Worm (Caenorhabditis elegans) whole organism, L1 larva: ENCODE measurements around the gene ugt-60.

Experiments
- C04F5.9 ChIP-seq: sonication (generic microtip); optimal IDR thresholded peaks from 2 replicates; lab custom pipeline; 2016; ENCODE audit warnings: missing genetic modification characterization, missing compliant biosample characterization
- alr-1 ChIP-seq: fragments of 200-800 bp; sonication (Bioruptor generic); optimal IDR thresholded peaks from 2 replicates; lab custom pipeline; 2018; ENCODE audit warnings: borderline replicate concordance, mild to moderate bottlenecking, missing genetic modification characterization, missing compliant biosample characterization
- ceh-63 ChIP-seq: fragments of 200-800 bp; sonication (Bioruptor generic); optimal IDR thresholded peaks from 2 replicates; lab custom pipeline; 2018; ENCODE audit warnings: mild to moderate bottlenecking, missing genetic modification characterization, missing compliant biosample characterization
- ceh-8 ChIP-seq: fragments of 200-800 bp; sonication (Bioruptor generic); optimal IDR thresholded peaks from 2 replicates; lab custom pipeline; 2018; ENCODE audit warnings: mild to moderate bottlenecking, missing genetic modification characterization, moderate library complexity, missing compliant biosample characterization
- ceh-82 ChIP-seq, 3 experiments: fragments of 150-350 bp in 1 of 3; sonication (generic microtip) in 2 of 3; optimal IDR thresholded peaks; 2 replicates each; lab custom pipeline; 2014 to 2017; ENCODE audit warnings: missing biosample characterization in 3 of 3, missing genetic modification characterization in 3 of 3
- ces-1 ChIP-seq: fragments of 150-350 bp; optimal IDR thresholded peaks from 2 replicates; lab custom pipeline; 2014; ENCODE audit warnings: missing biosample characterization, missing genetic modification reagents, missing genetic modification characterization
- dpl-1 ChIP-seq, 3 experiments: fragments of 150-350 bp in 2 of 3; sonication (generic microtip) in 1 of 3; optimal IDR thresholded peaks; 2 replicates each; lab custom pipeline; 2014 to 2017; ENCODE audit warnings: missing biosample characterization in 3 of 3, missing genetic modification characterization in 3 of 3, missing genetic modification reagents in 3 of 3
- efl-1 ChIP-seq, 4 experiments: fragments of 150-350 bp; optimal IDR thresholded peaks in 3 of 4; peaks in 1 of 4; 1 replicate in 1 of 4; 2 replicates in 3 of 4; lab custom pipeline; 2014; ENCODE audit warnings: missing biosample characterization in 2 of 4, missing genetic modification characterization in 2 of 4, missing genetic modification reagents in 2 of 4
- efl-3 ChIP-seq: fragments of 200-800 bp; sonication (Bioruptor generic); optimal IDR thresholded peaks from 2 replicates; lab custom pipeline; 2018; ENCODE audit warnings: mild to moderate bottlenecking, missing genetic modification characterization, missing compliant biosample characterization
- egl-13 ChIP-seq: sonication (generic microtip); optimal IDR thresholded peaks from 2 replicates; lab custom pipeline; 2016; ENCODE audit warnings: missing genotype, missing genetic modification reagents, missing genetic modification characterization, missing compliant biosample characterization
- egl-27 ChIP-seq, 2 experiments: fragments of 150-350 bp in 1 of 2; sonication (generic microtip); optimal IDR thresholded peaks; 3 replicates each; lab custom pipeline; 2017 to 2018; ENCODE audit warnings: missing biosample characterization in 2 of 2, missing genetic modification characterization in 2 of 2, missing genetic modification reagents in 2 of 2
- elt-3 ChIP-seq, 6 experiments: fragments of 150-350 bp in 1 of 6; sonication (generic microtip); optimal IDR thresholded peaks; 2 replicates each; lab custom pipeline; 2017 to 2018; ENCODE audit warnings: missing biosample characterization in 6 of 6, missing genetic modification characterization in 6 of 6, inconsistent platforms in 1 of 6
- fkh-10 ChIP-seq: sonication (generic microtip); optimal IDR thresholded peaks from 2 replicates; lab custom pipeline; 2017; ENCODE audit warnings: missing biosample characterization, missing genetic modification reagents, missing genetic modification characterization
- fkh-4 ChIP-seq: sonication (generic microtip); optimal IDR thresholded peaks from 2 replicates; lab custom pipeline; 2016; ENCODE audit warnings: missing compliant biosample characterization, missing genetic modification characterization, borderline replicate concordance
- grh-1 ChIP-seq: fragments of 200-800 bp; sonication (Bioruptor generic); IDR thresholded peaks from 2 replicates; pipeline ENCODE4 v1.3.6; 2022; ENCODE audit warnings: missing genetic modification reagents, missing genetic modification characterization, missing compliant biosample characterization
- hpl-2 ChIP-seq: fragments of 150-350 bp; optimal IDR thresholded peaks from 2 replicates; lab custom pipeline; 2014; ENCODE audit warnings: missing biosample characterization, missing genetic modification reagents, missing genetic modification characterization
- isw-1 ChIP-seq: fragments of 200-800 bp; sonication (Bioruptor generic); IDR thresholded peaks from 2 replicates; pipeline ENCODE4 v1.3.6; 2022; ENCODE audit warnings: missing genetic modification characterization, missing compliant biosample characterization
- lin-14 ChIP-seq: fragments of 200-800 bp; sonication (Bioruptor generic); optimal IDR thresholded peaks from 2 replicates; lab custom pipeline; 2018; ENCODE audit warnings: mild to moderate bottlenecking, missing genetic modification characterization, moderate library complexity, missing compliant biosample characterization
- lin-15B ChIP-seq: fragments of 150-350 bp; sonication (generic microtip); optimal IDR thresholded peaks from 3 replicates; lab custom pipeline; 2014; ENCODE audit warnings: missing biosample characterization, missing genetic modification characterization
- lin-35 ChIP-seq, 2 experiments: fragments of 150-350 bp; optimal IDR thresholded peaks; 2 replicates each; lab custom pipeline; 2014; ENCODE audit warnings: missing biosample characterization in 2 of 2, missing genetic modification characterization in 2 of 2, missing genetic modification reagents in 2 of 2
- lin-39 ChIP-seq: fragments of 150-350 bp; optimal IDR thresholded peaks from 2 replicates; lab custom pipeline; 2014; ENCODE audit warnings: missing biosample characterization, missing genetic modification reagents, missing genetic modification characterization
- lir-3 ChIP-seq: sonication (generic microtip); optimal IDR thresholded peaks from 2 replicates; lab custom pipeline; 2016; ENCODE audit warnings: mild to moderate bottlenecking, missing genetic modification characterization, moderate library complexity, missing compliant biosample characterization; ENCODE audit not compliant: poor library complexity
- mep-1 ChIP-seq: fragments of 150-350 bp; optimal IDR thresholded peaks from 2 replicates; lab custom pipeline; 2014; ENCODE audit warnings: missing biosample characterization, missing genetic modification characterization
- nhr-12 ChIP-seq: sonication (generic microtip); optimal IDR thresholded peaks from 2 replicates; lab custom pipeline; 2017; ENCODE audit warnings: missing biosample characterization, missing genetic modification characterization
- nhr-19 ChIP-seq: fragments of 200-800 bp; sonication (Bioruptor generic); conservative IDR thresholded peaks from 2 replicates; pipeline ENCODE4 v1.3.6; 2022; ENCODE audit warnings: missing genetic modification characterization, missing compliant biosample characterization
- nhr-20 ChIP-seq: sonication (generic microtip); optimal IDR thresholded peaks from 2 replicates; lab custom pipeline; 2016; ENCODE audit warnings: mild to moderate bottlenecking, missing genetic modification characterization, missing compliant biosample characterization
- nhr-237 ChIP-seq: fragments of 150-350 bp; optimal IDR thresholded peaks from 2 replicates; lab custom pipeline; 2014; ENCODE audit warnings: missing biosample characterization, missing genetic modification characterization
- nhr-28 ChIP-seq: fragments of 150-350 bp; optimal IDR thresholded peaks from 2 replicates; lab custom pipeline; 2014; ENCODE audit warnings: missing biosample characterization, missing genetic modification characterization
- nhr-47 ChIP-seq: sonication (generic microtip); optimal IDR thresholded peaks from 2 replicates; lab custom pipeline; 2016; ENCODE audit warnings: mild to moderate bottlenecking, missing genetic modification characterization, moderate library complexity, missing compliant biosample characterization
- nhr-71 ChIP-seq: sonication (generic microtip); optimal IDR thresholded peaks from 2 replicates; lab custom pipeline; 2016; ENCODE audit warnings: mild to moderate bottlenecking, missing genetic modification characterization, moderate library complexity, missing compliant biosample characterization
- pag-3 ChIP-seq: sonication (generic microtip); optimal IDR thresholded peaks from 2 replicates; lab custom pipeline; 2017; ENCODE audit warnings: missing genetic modification characterization, mild to moderate bottlenecking, missing compliant biosample characterization, antibody characterized with exemption, borderline replicate concordance; ENCODE audit not compliant: insufficient read depth
- rnt-1 ChIP-seq: sonication (generic microtip); optimal IDR thresholded peaks from 2 replicates; lab custom pipeline; 2016; ENCODE audit warnings: mild to moderate bottlenecking, missing genetic modification characterization, moderate library complexity, missing compliant biosample characterization
- snpc-4 ChIP-seq: fragments of 150-350 bp; optimal IDR thresholded peaks from 2 replicates; lab custom pipeline; 2014; ENCODE audit warnings: missing biosample characterization, missing genetic modification characterization
- snu-23 ChIP-seq: sonication (generic microtip); optimal IDR thresholded peaks from 2 replicates; lab custom pipeline; 2016; ENCODE audit warnings: missing genetic modification characterization, missing compliant biosample characterization
- sox-4 ChIP-seq: sonication (generic microtip); optimal IDR thresholded peaks from 2 replicates; lab custom pipeline; 2016; ENCODE audit warnings: missing genetic modification characterization, missing compliant biosample characterization
- sup-37 ChIP-seq: fragments of 200-800 bp; sonication (Bioruptor generic); optimal IDR thresholded peaks from 2 replicates; lab custom pipeline; 2018; ENCODE audit warnings: mild to moderate bottlenecking, missing genetic modification characterization, missing compliant biosample characterization
- swsn-7 ChIP-seq: sonication (generic microtip); optimal IDR thresholded peaks from 2 replicates; lab custom pipeline; 2016; ENCODE audit warnings: missing genetic modification characterization, missing compliant biosample characterization
- tbx-2 ChIP-seq: sonication (generic microtip); optimal IDR thresholded peaks from 2 replicates; lab custom pipeline; 2016; ENCODE audit warnings: missing genetic modification characterization, missing compliant biosample characterization
- tlp-1 ChIP-seq: fragments of 150-350 bp; optimal IDR thresholded peaks from 2 replicates; lab custom pipeline; 2014; ENCODE audit warnings: missing biosample characterization, missing genetic modification characterization
- unc-86 ChIP-seq: sonication (generic microtip); optimal IDR thresholded peaks from 2 replicates; lab custom pipeline; 2016; ENCODE audit warnings: missing genetic modification characterization, missing compliant biosample characterization
- unc-98 ChIP-seq: fragments of 200-800 bp; sonication (Bioruptor generic); IDR thresholded peaks from 2 replicates; pipeline ENCODE4 v1.3.6; 2022; ENCODE audit warnings: missing genetic modification characterization, missing compliant biosample characterization
- xbp-1 ChIP-seq: sonication (generic microtip); optimal IDR thresholded peaks from 2 replicates; lab custom pipeline; 2016; ENCODE audit warnings: missing genetic modification characterization, missing compliant biosample characterization
- zip-4 ChIP-seq: fragments of 200-800 bp; sonication (Bioruptor generic); optimal IDR thresholded peaks from 2 replicates; lab custom pipeline; 2018; ENCODE audit warnings: mild to moderate bottlenecking, missing genetic modification characterization, moderate library complexity, missing compliant biosample characterization
- ztf-4 ChIP-seq: fragments of 150-350 bp; optimal IDR thresholded peaks from 2 replicates; lab custom pipeline; 2014; ENCODE audit warnings: missing biosample characterization, missing genetic modification characterization

The ugt-60 gene

DNA sequence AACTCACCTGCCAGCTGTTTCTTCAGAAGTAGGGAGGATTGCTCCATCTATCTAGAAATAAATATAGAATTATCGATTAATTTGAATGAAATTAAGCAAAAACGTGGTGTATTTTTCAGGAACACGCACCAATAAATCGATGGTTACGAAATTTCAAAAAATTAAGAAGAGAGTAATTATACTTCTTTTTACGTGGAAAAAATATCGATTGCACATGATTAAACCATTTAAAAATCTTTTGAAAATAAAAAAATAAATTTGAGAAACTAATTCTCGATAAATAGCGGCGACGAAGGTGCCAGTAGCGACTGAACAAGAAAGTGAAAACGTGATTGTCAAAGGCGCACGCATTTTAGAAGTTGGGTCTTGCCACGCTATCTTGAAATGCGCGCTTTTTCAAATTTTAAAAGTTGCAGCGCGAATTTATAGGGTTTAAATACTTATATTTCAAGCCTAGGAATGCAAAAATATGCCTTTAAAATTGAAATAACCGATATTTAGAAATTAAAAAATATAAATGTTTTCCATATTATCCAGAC is 47.7 kb downstream of the ugt-60 start, which contains the start of gene ubc-7 (continued):
- TF ChIP-seq snpc-4 (peak; percentile 55), fkh-10 (peak; percentile 25), lin-35 (GFP tag; optimal IDR thresholded peaks at IDR 0.05; lab: Kevin White, UChicago) (peak; percentile 99), lir-3 (tag; lab: Kevin White, UChicago) (peak; percentile 69), dpl-1 (GFP tag; optimal IDR thresholded peaks at IDR 0.05; lab: Kevin White, UChicago) (peak; percentile 98 to 99 (median 99)), lin-39 (peak; percentile 76), unc-98 (GFP tag; lab: Robert Waterston, UW) (no peak), fkh-4 (no peak), sup-37 (GFP tag; lab: Kevin White, UChicago) (no peak), nhr-12 (tag; lab: Kevin White, UChicago) (peak; percentile 2), hpl-2 (GFP tag; lab: Kevin White, UChicago) (no peak), ztf-4 (tag; lab: Kevin White, UChicago) (peak; percentile 56), nhr-20 (tag; lab: Kevin White, UChicago) (peak; percentile 87), grh-1 (GFP tag; lab: Robert Waterston, UW) (peak; percentile 76), unc-86 (tag; lab: Kevin White, UChicago) (peak; percentile 74), lin-14 (GFP tag; lab: Kevin White, UChicago) (peak; percentile 76), C04F5.9 (tag; lab: Kevin White, UChicago) (peak; percentile 64), egl-27 (tag; optimal IDR thresholded peaks at IDR 0.05; lab: Kevin White, UChicago) (no peak), zip-4 (GFP tag; lab: Kevin White, UChicago) (no peak), swsn-7 (tag; lab: Kevin White, UChicago) (peak; percentile 75), nhr-71 (peak; percentile 88), nhr-19 (GFP tag; lab: Robert Waterston, UW) (peak; percentile 85), tbx-2 (tag; lab: Kevin White, UChicago) (peak; percentile 85), tlp-1 (tag; lab: Kevin White, UChicago) (no peak), efl-1 (optimal IDR thresholded peaks at IDR 0.05; lab: Kevin White, UChicago) (peak; percentile 91 to 99), efl-1 (GFP tag; optimal IDR thresholded peaks at IDR 0.05 in 1 of 2; lab: Kevin White, UChicago) (peak; percentile 100), nhr-237 (tag; lab: Kevin White, UChicago) (peak; percentile 55), efl-3 (no peak), ces-1 (GFP tag; lab: Kevin White, UChicago) (no peak), nhr-47 (peak; percentile 89), nhr-28 (tag; lab: Kevin White, UChicago) (no peak), alr-1 (no peak), pag-3 (no peak), lin-15B (peak; percentile 74), ceh-63 (GFP tag; lab: Kevin White, UChicago) (no peak), isw-1 (GFP tag; lab: Robert Waterston, UW) (peak; percentile 82), elt-3 (tag; optimal IDR thresholded peaks at IDR 0.05; lab: Kevin White, UChicago) (peak in 3 of 6 experiments; percentile 20 to 92 (median 74)), ceh-8 (GFP tag; lab: Kevin White, UChicago) (no peak), snu-23 (peak; percentile 89), rnt-1 (tag; lab: Kevin White, UChicago) (peak; percentile 81), xbp-1 (tag; lab: Kevin White, UChicago) (peak; percentile 79), ceh-82 (tag; optimal IDR thresholded peaks at IDR 0.05; lab: Kevin White, UChicago) (peak; percentile 53 to 89 (median 79)), egl-13 (peak; percentile 53), sox-4 (tag; lab: Kevin White, UChicago) (peak; percentile 51), mep-1 (tag; lab: Kevin White, UChicago) (peak; percentile 88)
